Worm (Caenorhabditis elegans): ENCODE results near the gene B0252.1.

The B0252.1 gene

ce11 chrII:6951250-6951806, 31.8 kb downstream of the B0252.1 start, which contains the start of the genes malt-1 and ceh-38:
Gene malt-1, minus strand, starts transcription at chrII:6951300.
Gene ceh-38, plus strand, starts transcription at chrII:6951526.
- TF ChIP-seq ceh-32 (tag; optimal IDR thresholded peaks at IDR 0.05; ENCODE audit: poor library complexity) (peak; percentile 19), zag-1 (tag; optimal IDR thresholded peaks at IDR 0.05) (peak; percentile 18), skn-1 (tag; optimal IDR thresholded peaks at IDR 0.05) (peak; percentile 28), dmd-8 (GFP tag; IDR thresholded peaks at IDR 0.05) (no peak), php-3 (GFP tag; IDR thresholded peaks at IDR 0.05) (peak; percentile 82), mxl-2 (GFP tag; conservative IDR thresholded peaks at IDR 0.05) (no peak), ZK546.5 (tag; optimal IDR thresholded peaks at IDR 0.05) (peak in 1 of 2 experiments; percentile 60), fos-1 (tag; optimal IDR thresholded peaks at IDR 0.05) (peak; percentile 43), dpl-1 (GFP tag; optimal IDR thresholded peaks at IDR 0.05) (peak; percentile 83), pqm-1 (tag; optimal IDR thresholded peaks at IDR 0.05) (peak; percentile 44), duxl-1 (tag; optimal IDR thresholded peaks at IDR 0.05; ENCODE audit: poor library complexity) (peak; percentile 89), fkh-10 (GFP tag; optimal IDR thresholded peaks at IDR 0.05) (peak; percentile 97), mxl-3 (GFP tag; optimal IDR thresholded peaks at IDR 0.05) (peak; percentile 93), Y48G9A.11 (GFP tag; IDR thresholded peaks at IDR 0.05) (no peak), nhr-76 (tag; optimal IDR thresholded peaks at IDR 0.05) (no peak), cey-2 (tag; optimal IDR thresholded peaks at IDR 0.05; ENCODE audit: borderline replicate concordance, insufficient read depth) (peak; percentile 52), D1046.2 (GFP tag; IDR thresholded peaks at IDR 0.05) (no peak), hlh-11 (tag; optimal IDR thresholded peaks at IDR 0.05) (peak; percentile 96), ama-1 (optimal IDR thresholded peaks at IDR 0.05) (no peak), F37D6.2 (tag; optimal IDR thresholded peaks at IDR 0.05) (peak; percentile 90), set-16 (GFP tag; IDR thresholded peaks at IDR 0.05) (no peak), unc-39 (tag; optimal IDR thresholded peaks at IDR 0.05) (no peak), Y75B8A.6 (GFP tag; IDR thresholded peaks at IDR 0.05) (no peak), lin-39 (tag; optimal IDR thresholded peaks at IDR 0.05) (peak; percentile 65), ces-1 (GFP tag; optimal IDR thresholded peaks at IDR 0.05) (no peak), nhr-28 (tag; optimal IDR thresholded peaks at IDR 0.05) (peak; percentile 97), F26F4.8 (GFP tag; conservative IDR thresholded peaks at IDR 0.05) (no peak), aha-1 (tag) (peak; percentile 92), hmg-1.1 (GFP tag; IDR thresholded peaks at IDR 0.05) (peak; percentile 96), F10B5.3 (tag; optimal IDR thresholded peaks at IDR 0.05) (peak; percentile 74), F44E2.7 (GFP tag; IDR thresholded peaks at IDR 0.05) (0 out of 2 replicates have a peak, but pooled peaks have one; percentile 15), T20F7.1 (GFP tag; optimal IDR thresholded peaks at IDR 0.05) (peak; percentile 88), tra-1 (GFP tag; IDR thresholded peaks at IDR 0.05) (peak; percentile 66), ceh-62 (tag; optimal IDR thresholded peaks at IDR 0.05) (no peak), R02D3.7 (tag; optimal IDR thresholded peaks at IDR 0.05) (peak; percentile 65), nhr-6 (tag; optimal IDR thresholded peaks at IDR 0.05) (peak; percentile 95), snpc-4 (tag; optimal IDR thresholded peaks at IDR 0.05) (peak; percentile 72), pha-4 (GFP tag; IDR thresholded peaks at IDR 0.05) (peak; percentile 64), pha-4 (tag; optimal IDR thresholded peaks at IDR 0.05) (no peak), nhr-11 (tag; optimal IDR thresholded peaks at IDR 0.05) (peak; percentile 98), nhr-48 (tag; optimal IDR thresholded peaks at IDR 0.05) (peak; percentile 83), ZK337.2 (GFP tag; IDR thresholded peaks at IDR 0.05) (no peak), daf-12 (tag; optimal IDR thresholded peaks at IDR 0.05) (no peak), nhr-25 (tag; optimal IDR thresholded peaks at IDR 0.05; ENCODE audit: borderline replicate concordance, insufficient read depth) (peak; percentile 81), zfp-2 (tag; optimal IDR thresholded peaks at IDR 0.05) (peak; percentile 59), spr-3 (GFP tag; optimal IDR thresholded peaks at IDR 0.05) (peak; percentile 12), ceh-20 (GFP tag; IDR thresholded peaks at IDR 0.05) (peak; percentile 88), ceh-44 (GFP tag; IDR thresholded peaks at IDR 0.05) (no peak), mep-1 (tag; optimal IDR thresholded peaks at IDR 0.05) (peak; percentile 98), nhr-77 (tag; optimal IDR thresholded peaks at IDR 0.05) (peak; percentile 93), ceh-82 (tag; optimal IDR thresholded peaks at IDR 0.05) (no peak), nhr-41 (GFP tag; IDR thresholded peaks at IDR 0.05) (0 out of 2 replicates have a peak, but pooled peaks have one; percentile 12)
